Worm (Caenorhabditis elegans) whole organism, dauer: Measurements from ENCODE around the gene mdt-27.

Source experiments
- unc-62 ChIP-seq: sonication (generic microtip); optimal IDR thresholded peaks from 2 replicates; lab custom pipeline; 2017; ENCODE audit warnings: missing biosample characterization, missing genetic modification reagents, missing genetic modification characterization

Gene mdt-27

DNA sequence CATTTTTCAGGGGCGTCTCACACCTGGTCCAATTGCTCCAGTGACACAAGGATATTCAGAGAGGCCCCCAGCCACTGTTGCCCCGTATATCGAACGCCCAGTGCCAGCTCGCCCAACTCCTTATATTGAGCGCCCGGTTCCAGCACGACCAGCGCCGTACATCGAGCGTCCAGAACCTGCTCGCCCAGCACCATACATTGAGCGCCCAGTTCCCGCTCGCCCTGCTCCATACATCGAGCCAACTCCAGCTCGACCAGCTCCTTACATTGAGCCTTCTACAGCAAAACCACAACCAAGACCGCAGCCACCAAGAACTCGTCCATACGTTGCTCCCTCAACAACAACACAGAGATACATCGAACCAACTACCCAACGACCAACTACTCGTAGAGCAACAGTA lies 9.4 kb upstream of the mdt-27 start:
- TF ChIP-seq unc-62 (GFP tag; lab: Kevin White, UChicago), result no peak

DNA sequence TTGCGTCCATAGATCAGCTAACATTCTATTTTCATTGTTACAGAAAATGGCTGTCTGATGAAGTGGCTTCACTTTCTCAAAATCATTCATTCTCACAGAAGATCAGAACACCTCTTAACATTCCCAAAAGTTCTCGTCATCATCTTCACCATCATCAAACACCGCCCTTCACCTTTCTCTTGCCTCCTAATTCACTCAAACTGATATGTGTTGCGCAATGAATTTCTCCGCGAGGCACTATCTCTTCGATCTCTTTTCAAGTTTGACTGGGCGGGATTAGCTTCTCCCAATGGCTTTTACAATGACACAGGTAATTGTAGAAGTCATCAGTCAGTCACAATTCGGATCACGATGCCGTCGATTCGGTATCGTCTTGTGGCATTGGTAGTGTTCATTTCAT lies 8.1 kb upstream of the mdt-27 start, which contains the start of gene grd-6:
TSS of gene grd-6 (plus strand) at position 301 of the 400 bp plus-strand sequence.
- TF ChIP-seq unc-62 (GFP tag; lab: Kevin White, UChicago), result no peak

DNA sequence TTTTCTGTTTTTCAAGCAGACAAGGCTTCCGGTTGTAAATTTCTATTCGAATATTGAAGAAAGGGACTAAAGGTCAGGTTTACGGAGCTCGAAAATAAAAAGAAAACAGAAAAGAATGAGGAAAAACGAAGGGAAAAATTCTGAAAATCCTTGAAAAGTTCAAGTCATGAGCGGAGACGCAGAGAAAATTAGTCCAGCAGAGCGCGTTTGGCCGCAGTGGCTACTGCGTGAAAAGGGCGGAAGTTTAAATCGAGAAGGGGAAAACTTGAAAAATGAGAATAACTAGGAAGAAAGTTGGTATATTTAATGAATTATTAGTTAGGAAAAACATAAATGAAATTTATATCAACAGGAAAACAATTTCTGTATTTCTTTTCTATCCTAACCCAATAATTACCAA lies 7.0 kb upstream of the mdt-27 start:
- no peak for TF ChIP-seq unc-62 (GFP tag; lab: Kevin White, UChicago)

DNA sequence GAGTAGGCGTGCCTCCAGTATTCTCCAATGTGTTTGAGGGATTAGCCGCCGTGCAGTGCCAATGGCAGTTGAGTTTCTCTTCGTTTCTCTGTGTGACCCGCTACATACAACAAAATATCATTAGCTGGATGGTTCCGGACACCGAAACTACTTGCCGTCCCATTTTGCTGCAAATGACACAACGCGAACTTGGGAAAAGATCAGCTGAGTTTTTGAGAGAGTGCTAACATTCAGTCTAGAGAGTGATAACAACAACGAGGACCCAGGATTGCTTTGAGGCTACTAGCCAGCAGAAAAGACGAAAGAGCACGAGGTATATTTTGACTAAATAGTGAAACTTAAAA lies 5.9 kb upstream of the mdt-27 start:
- TF ChIP-seq unc-62 (GFP tag; lab: Kevin White, UChicago), result no peak

DNA sequence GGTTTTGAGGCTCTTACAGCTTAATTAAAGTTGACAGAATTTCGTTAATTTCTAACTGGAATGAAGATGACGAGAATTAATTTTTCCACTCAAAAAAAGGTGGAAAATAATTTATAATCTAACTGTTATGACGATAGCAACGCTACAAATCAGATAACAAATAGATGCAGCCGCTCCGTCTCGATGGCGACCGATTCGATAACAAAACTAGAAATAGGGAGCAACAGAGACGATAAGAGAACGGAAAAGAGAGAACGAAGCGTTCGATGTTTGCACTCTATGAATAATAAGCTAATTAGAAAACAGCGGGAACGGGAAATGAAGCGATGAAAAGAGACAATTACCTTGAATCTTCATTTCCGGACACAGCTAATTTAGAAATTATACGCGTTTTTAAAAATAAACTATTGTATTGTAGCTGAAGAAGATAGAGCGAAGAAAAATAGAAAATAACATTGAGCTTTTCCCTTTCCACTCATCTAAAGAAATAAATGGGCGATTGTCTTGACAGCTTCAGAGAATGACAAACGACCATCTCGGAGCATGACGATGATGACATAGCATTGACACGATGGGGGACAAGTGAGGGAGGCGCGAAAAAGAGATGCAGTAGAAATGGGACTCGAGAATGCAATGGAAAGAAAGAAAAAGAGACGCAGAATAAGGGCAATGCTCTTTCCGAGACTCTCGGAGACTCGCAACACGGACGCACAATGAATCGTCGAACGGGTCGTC lies 5.4 kb upstream of the mdt-27 start:
- no peak for TF ChIP-seq unc-62 (GFP tag; lab: Kevin White, UChicago)

DNA sequence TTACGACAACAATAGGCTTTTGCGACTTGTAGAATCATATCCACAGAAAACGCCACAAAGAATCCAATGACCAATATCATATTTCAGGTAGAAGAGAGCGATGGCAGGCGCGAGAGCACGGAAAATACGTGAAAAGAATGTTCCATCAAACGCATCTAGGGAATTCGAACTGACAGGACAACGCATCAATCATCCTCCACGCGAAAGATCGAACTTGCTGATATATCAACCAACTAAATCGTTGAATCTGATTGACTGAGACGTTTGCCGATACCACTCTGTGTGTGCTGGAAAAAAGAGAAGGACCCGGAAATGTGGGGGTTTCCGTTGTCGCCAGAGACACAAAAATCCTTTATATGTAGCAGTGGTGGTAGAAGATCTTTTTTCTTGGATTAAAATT lies 4.8 kb upstream of the mdt-27 start:
- TF ChIP-seq unc-62 (GFP tag; lab: Kevin White, UChicago), result no peak

DNA sequence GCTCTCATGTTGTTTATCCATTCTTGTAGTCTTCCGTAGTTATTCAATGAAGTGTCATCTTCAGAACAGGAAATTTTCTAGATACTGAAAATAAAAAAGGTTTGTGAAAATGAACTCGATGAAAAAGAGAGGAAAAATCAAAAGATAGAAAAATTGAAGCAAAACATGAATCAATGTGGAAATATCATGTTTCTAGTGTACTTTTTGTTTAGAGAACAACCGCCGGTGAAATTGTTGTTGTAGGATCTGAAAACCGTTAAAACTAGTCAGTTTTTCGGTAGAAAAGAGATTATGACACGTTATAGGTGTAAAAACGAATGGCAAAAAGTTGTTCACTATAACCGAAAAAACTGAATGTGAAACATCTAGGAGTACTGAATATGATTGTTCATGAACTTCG lies 3.7 kb upstream of the mdt-27 start, which contains the start of gene pacs-1:
TSS of gene pacs-1 (minus strand) at position 101 of the 400 bp plus-strand sequence.
- TF ChIP-seq unc-62 (GFP tag; lab: Kevin White, UChicago), result no peak

DNA sequence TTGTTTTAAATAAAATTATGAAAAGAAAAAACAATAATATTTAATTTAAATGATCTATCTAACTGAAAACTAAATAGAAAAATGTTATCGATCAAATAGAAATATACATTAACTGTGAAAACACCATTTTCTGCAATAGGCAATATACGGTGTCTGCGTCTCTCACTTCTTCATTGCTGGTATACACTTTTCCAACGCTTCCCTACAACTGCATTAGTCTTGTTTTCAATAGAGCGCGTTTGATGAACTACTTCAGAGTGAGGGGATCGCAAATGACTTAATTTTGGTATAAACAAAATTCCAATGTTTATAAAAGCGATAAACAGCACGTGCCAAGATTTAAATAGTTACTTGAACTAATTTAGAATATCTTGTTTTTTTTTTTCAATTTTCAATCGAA lies 955 bp downstream of the mdt-27 start:
- no peak for TF ChIP-seq unc-62 (GFP tag; lab: Kevin White, UChicago)

DNA sequence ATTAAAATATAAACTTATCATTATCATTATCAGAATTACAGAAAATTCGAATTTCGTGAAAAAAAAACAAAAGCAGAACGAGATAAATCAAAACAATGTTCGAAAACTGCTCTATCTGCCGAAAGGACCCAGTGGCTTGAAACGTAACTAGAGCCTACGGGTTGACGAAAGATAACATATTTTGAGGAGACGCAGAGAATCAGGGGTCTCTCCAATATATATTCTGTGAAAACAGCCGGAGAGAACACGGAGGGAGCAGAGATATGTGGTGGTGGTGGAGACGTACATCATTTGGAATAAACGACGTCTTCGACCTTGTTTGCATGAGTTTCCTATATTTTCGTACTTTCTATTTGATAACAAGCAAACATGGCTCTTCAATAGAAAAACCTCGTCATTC lies 4.6 kb downstream of the mdt-27 start:
- TF ChIP-seq unc-62 (GFP tag; lab: Kevin White, UChicago), result no peak

DNA sequence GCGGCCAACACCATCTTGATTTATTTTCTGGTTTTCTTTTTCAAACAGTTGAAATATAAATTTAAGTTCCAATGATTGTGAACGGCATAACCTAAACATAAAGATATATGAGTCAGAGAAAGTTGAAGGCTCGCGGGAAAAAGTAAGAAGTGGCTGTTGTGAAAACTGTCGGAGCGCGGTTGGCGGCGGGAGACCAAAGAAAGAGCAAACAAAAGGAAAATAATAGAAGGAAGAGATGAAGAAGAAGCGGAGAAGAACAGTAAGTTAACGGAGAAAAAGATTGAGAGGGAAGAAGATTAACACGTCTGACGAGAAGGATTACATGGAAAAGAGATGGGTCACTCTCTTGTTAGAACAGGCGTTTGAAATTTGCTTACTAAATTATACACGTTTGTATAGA lies 6.1 kb downstream of the mdt-27 start, which contains the start of gene inx-10:
TSS of gene inx-10 (minus strand) at position 101 of the 400 bp plus-strand sequence.
- no peak for TF ChIP-seq unc-62 (GFP tag; lab: Kevin White, UChicago)

DNA sequence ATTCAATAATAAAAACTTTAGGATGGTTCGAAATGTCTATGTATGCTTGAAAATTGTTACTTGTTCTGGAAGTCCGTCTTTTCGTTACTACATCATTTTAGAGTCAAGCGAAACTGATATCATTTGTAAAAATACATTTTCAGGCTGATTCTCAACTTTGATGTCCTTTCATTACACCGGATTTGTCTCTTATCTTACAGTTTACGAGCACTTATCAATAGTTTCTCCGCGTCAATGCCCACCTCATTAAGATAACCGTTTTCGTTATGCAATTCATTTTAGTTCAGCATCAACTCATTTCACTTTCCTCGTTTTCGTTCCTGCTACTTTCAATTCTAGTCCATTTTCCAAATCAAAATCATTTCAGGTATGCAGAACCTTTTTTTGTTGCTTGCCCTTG lies 10.7 kb downstream of the mdt-27 start, which contains the start of gene asp-2:
TSS of gene asp-2 (plus strand) at position 368 of the 400 bp plus-strand sequence.
- no peak for TF ChIP-seq unc-62 (GFP tag; lab: Kevin White, UChicago)

DNA sequence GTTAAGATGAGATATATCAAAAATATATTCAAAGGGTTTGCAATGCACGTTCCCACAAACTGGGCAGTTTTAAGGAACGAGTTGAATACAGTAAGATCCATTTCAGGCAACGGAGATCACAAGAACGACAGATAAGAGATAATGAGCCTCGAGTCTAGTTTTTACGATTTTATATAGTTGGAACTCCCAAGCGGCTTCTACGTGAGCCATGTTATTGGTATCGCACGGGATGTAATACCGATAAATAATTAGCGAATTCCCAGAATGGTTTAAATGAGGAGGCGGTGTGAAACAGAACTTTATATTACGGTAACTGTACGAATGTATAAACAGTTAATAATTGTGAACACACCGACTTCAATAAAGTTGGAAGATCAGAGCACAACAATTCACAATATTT lies 14.6 kb downstream of the mdt-27 start, which contains the start of gene str-177:
TSS of gene str-177 (minus strand) at position 101 of the 400 bp plus-strand sequence.
- TF ChIP-seq unc-62 (GFP tag; lab: Kevin White, UChicago), result no peak

DNA sequence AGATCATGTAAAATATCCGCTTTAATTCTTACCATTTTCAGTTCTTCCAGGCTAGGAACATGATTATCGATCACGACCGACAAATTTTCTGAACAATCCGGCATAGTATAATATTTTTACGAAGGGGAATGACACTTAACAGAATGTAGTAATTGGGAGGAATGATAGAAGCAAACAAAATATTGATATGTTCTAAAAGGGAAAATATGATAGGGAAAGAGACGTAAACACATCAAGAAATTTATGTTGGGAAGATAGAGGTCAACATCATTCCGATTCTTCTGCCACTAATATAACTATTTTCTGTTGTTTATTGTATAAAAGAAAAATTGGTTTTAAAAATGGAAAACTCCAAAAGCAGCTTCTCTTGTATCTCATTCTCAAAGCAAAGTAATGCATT lies 16.3 kb downstream of the mdt-27 start, which contains the start of gene C24B5.4:
TSS of gene C24B5.4 (minus strand) at position 206 of the 400 bp plus-strand sequence.
- TF ChIP-seq unc-62 (GFP tag; lab: Kevin White, UChicago), result no peak

DNA sequence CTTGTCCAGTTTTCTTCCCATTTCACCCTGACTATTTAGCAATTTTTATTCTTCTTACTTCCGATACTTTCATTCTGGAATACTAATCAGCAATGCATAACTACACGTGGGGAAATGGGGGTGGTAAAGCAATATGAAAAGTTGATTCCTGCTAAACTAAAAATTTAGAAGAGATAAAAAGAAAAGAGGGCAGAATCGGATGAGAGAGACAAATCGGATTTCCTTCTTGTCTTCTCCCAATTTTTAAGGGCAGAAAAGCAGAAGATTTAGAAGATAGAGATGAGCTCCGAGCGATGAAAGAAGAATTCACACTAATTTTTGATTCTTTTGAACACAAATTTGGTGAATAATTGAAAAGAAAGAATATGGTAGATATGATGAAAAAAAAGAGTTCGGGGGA lies 19.4 kb downstream of the mdt-27 start:
- no peak for TF ChIP-seq unc-62 (GFP tag; lab: Kevin White, UChicago)

DNA sequence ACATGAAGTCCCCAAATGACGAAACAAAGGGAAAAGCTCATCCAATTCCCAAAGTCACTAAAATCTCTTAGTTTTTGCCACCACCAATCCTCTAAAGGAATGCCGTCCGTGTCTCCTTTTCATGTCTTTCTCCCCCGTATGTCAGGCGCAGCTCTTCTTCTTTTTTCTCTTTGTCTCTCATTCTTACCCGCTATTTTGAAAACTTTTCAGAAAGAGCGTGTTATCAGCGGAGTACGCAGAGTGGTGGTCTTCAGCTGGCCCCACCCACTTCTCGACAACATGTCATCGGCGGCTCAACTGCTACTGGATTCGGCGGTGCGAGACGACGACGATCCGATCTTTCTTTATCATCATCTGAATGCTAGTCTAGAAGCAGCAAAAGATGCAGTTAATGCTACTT lies 22.0 kb downstream of the mdt-27 start, which contains the start of gene sphr-1:
TSS of gene sphr-1 (plus strand) at position 205 of the 400 bp plus-strand sequence.
- TF ChIP-seq unc-62 (GFP tag; lab: Kevin White, UChicago), result no peak

DNA sequence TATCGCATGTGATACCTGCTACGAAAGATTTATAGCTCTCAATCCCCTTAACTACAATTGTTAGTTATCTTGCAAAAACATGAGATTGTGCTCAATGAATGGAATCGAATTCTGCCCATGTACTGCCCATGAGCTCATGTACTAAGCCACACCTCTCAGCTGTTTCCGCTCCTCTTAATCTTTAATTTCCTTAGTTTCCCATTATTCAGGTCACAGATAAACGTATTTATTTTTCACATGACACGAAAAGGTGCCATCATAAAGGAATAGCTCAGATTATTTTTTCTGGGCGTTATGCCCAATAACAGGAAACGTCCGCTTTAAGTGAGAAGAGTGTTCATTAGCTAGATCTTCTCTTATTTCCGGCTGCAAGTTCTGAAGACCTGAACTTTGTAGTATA lies 27.4 kb downstream of the mdt-27 start:
- no peak for TF ChIP-seq unc-62 (GFP tag; lab: Kevin White, UChicago)
